Fruit fly (Drosophila melanogaster): ENCODE measurements around the gene Lip1.

Gene Lip1

dm6 chr2L:10704425-10704824 lies 3.1 kb upstream of the Lip1 start:
- TF ChIP-seq CTCF (optimal IDR thresholded peaks at IDR 0.05) (no peak), CG8478 (optimal IDR thresholded peaks at IDR 0.05) (no peak)

- TF ChIP-seq CG8478 (optimal IDR thresholded peaks at IDR 0.05) (no peak), CTCF (optimal IDR thresholded peaks at IDR 0.05) (no peak)
These were observed 1.9 kb upstream of the Lip1 start, which contains the start of gene CG6415 for dm6 chr2L:10703281-10703680. Gene CG6415, plus strand, starts transcription at chr2L:10703621.

dm6 chr2L:10697992-10698391 lies 3.4 kb downstream of the Lip1 start, which contains the start of gene CG7300:
Gene CG7300, minus strand, starts transcription at chr2L:10698043.
- no peak for TF ChIP-seq CG8478 (optimal IDR thresholded peaks at IDR 0.05)
- TF ChIP-seq CTCF (optimal IDR thresholded peaks at IDR 0.05) = no peak

dm6 chr2L:10694053-10694618 lies 7.2 kb downstream of the Lip1 start, which contains the start of gene CG17108:
Gene CG17108, minus strand, starts transcription at chr2L:10694103.
- TF ChIP-seq CTCF (optimal IDR thresholded peaks at IDR 0.05) = no peak
- no peak for TF ChIP-seq CG8478 (optimal IDR thresholded peaks at IDR 0.05)

- TF ChIP-seq CG8478 (optimal IDR thresholded peaks at IDR 0.05) (no peak), CTCF (optimal IDR thresholded peaks at IDR 0.05) (no peak)
These were observed 8.3 kb downstream of the Lip1 start for dm6 chr2L:10693018-10693417.

- TF ChIP-seq CTCF (optimal IDR thresholded peaks at IDR 0.05) (no peak), CG8478 (optimal IDR thresholded peaks at IDR 0.05) (no peak)
These were observed 11.9 kb downstream of the Lip1 start, which contains the start of gene CG7294 for dm6 chr2L:10689221-10690034. Gene CG7294, minus strand, starts transcription at chr2L:10689271.

dm6 chr2L:10688764-10689163 lies 12.6 kb downstream of the Lip1 start:
- no peak for TF ChIP-seq CTCF (optimal IDR thresholded peaks at IDR 0.05)
- no peak for TF ChIP-seq CG8478 (optimal IDR thresholded peaks at IDR 0.05)

dm6 chr2L:10687794-10688185 lies 13.6 kb downstream of the Lip1 start:
- TF ChIP-seq CTCF (optimal IDR thresholded peaks at IDR 0.05) (no peak), CG8478 (optimal IDR thresholded peaks at IDR 0.05) (no peak)

- no peak for TF ChIP-seq CTCF (optimal IDR thresholded peaks at IDR 0.05)
- TF ChIP-seq CG8478 (optimal IDR thresholded peaks at IDR 0.05) = no peak
These were observed 14.1 kb downstream of the Lip1 start, which contains the start of gene CG7296 for dm6 chr2L:10687009-10687793. Gene CG7296, minus strand, starts transcription at chr2L:10687066.

- TF ChIP-seq CTCF (optimal IDR thresholded peaks at IDR 0.05) = no peak
- no peak for TF ChIP-seq CG8478 (optimal IDR thresholded peaks at IDR 0.05)
These were observed 15.7 kb downstream of the Lip1 start for dm6 chr2L:10685666-10686065.

dm6 chr2L:10684309-10684708 lies 17.0 kb downstream of the Lip1 start, which contains the start of gene CG7299:
Gene CG7299, minus strand, starts transcription at chr2L:10684409.
- no peak for TF ChIP-seq CG8478 (optimal IDR thresholded peaks at IDR 0.05)
- no peak for TF ChIP-seq CTCF (optimal IDR thresholded peaks at IDR 0.05)

dm6 chr2L:10682912-10683311 lies 18.4 kb downstream of the Lip1 start:
- TF ChIP-seq CG8478 (optimal IDR thresholded peaks at IDR 0.05) = no peak
- TF ChIP-seq CTCF (optimal IDR thresholded peaks at IDR 0.05) = no peak

- no peak for TF ChIP-seq CTCF (optimal IDR thresholded peaks at IDR 0.05)
- no peak for TF ChIP-seq CG8478 (optimal IDR thresholded peaks at IDR 0.05)
These were observed 19.1 kb downstream of the Lip1 start for dm6 chr2L:10682197-10682596.

- TF ChIP-seq CTCF (optimal IDR thresholded peaks at IDR 0.05) (no peak), CG8478 (optimal IDR thresholded peaks at IDR 0.05) (no peak)
These were observed 19.7 kb downstream of the Lip1 start, which contains the start of gene CG17107 for dm6 chr2L:10681602-10682001. Gene CG17107, plus strand, starts transcription at chr2L:10681902.

dm6 chr2L:10680584-10681080 lies 20.7 kb downstream of the Lip1 start, which contains the start of gene CG17105:
Gene CG17105, plus strand, starts transcription at chr2L:10681030.
- TF ChIP-seq CG8478 (optimal IDR thresholded peaks at IDR 0.05) (no peak), CTCF (optimal IDR thresholded peaks at IDR 0.05) (no peak)
